Worm (Caenorhabditis elegans): ENCODE results near the gene C34E10.12.

The C34E10.12 gene

DNA sequence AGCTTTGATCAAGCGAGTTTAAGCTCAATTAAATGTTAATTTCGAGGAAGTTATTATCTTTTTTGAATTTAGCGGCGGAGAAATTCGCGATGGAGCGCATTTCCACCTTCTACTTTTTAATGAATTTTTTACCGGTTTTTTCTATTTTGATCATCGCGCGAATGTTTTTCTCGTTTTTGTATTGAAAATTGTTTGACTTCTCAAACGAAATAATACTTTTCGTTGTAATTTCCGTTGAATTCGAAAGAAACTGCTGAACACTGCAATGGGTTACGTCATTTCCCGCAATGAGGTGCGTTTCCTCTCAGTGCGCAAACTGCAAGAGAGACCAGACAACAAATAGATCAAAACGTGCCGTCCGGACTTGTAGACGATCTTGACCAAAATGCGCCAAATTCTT is 46.5 kb downstream of the C34E10.12 start:
- TF ChIP-seq ztf-11 (tag; optimal IDR thresholded peaks at IDR 0.05), result no peak
- no peak for TF ChIP-seq sptf-1 (tag; optimal IDR thresholded peaks at IDR 0.05)
- peak; percentile 42 for TF ChIP-seq zip-8 (tag; optimal IDR thresholded peaks at IDR 0.05)
- TF ChIP-seq lin-32 (GFP tag; optimal IDR thresholded peaks at IDR 0.05), result no peak
- no peak for TF ChIP-seq ceh-39 (tag; optimal IDR thresholded peaks at IDR 0.05)

- TF ChIP-seq lin-13 (tag; optimal IDR thresholded peaks at IDR 0.05) (no peak), unc-120 (tag; optimal IDR thresholded peaks at IDR 0.05; ENCODE audit: poor library complexity, severe bottlenecking) (peak; percentile 31)
Observed at ce11 chrIII:5180588-5180987, 47.1 kb downstream of the C34E10.12 start.

- TF ChIP-seq sptf-1 (tag; optimal IDR thresholded peaks at IDR 0.05), result no peak
- no peak for TF ChIP-seq nhr-76 (tag; optimal IDR thresholded peaks at IDR 0.05)
Observed at ce11 chrIII:5179166-5179565, 48.5 kb downstream of the C34E10.12 start.

Data from whole organism, mixed stage, embryonic.